Worm (Caenorhabditis elegans): ENCODE data around the gene ugt-11.

The ugt-11 gene

DNA sequence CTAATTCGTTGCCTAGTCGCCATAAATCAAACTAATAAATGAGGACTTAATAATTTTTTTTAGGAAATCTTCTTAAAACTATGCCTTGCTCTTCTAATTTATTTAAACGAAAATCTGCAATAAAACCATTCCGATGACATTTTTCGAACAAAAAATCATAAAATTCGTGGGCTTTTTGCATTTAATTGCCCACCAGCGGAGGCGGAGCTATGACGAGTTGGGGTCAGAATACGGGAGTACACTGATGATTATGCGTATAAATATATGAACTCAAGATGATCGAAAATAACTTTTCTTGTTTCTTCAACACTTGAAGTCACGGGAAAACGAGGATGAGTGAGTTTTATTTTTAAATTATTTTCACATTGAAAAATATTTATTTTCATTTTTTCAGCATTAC is 39.5 kb upstream of the ugt-11 start, which contains the start of gene catp-2:
Gene catp-2, plus strand, starts transcription at position 301 of the 400 bp plus-strand sequence.
- TF ChIP-seq tlp-1 (tag; optimal IDR thresholded peaks at IDR 0.05), result no peak
- TF ChIP-seq lin-15B (tag; optimal IDR thresholded peaks at IDR 0.05), result no peak
- TF ChIP-seq ceh-82 (tag; optimal IDR thresholded peaks at IDR 0.05), result no peak
- no peak for TF ChIP-seq nhr-20 (tag; optimal IDR thresholded peaks at IDR 0.05)
- no peak for TF ChIP-seq efl-3 (GFP tag; optimal IDR thresholded peaks at IDR 0.05)

DNA sequence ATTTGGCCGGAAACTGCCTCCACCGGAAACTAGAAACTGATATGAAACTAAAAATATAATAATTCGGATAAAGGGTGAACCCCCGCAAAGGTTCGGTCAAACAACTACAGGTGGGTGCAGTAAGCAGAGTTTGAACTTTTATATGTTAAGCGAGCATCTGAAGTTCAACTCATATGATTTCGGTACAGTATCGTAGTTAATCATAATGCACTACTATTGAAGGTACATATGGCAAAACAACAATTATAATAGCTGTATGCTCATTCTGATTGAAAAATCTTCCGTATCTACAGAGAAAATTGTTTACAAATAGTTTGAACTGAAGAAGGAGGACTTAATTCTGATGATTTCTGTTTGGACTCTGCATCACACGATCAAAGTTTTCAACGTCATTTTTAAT is 38.4 kb upstream of the ugt-11 start:
- TF ChIP-seq nhr-76 (tag; optimal IDR thresholded peaks at IDR 0.05), result no peak
- no peak for TF ChIP-seq vab-15 (tag; optimal IDR thresholded peaks at IDR 0.05)
- TF ChIP-seq unc-62 (GFP tag; optimal IDR thresholded peaks at IDR 0.05), result no peak
- TF ChIP-seq egl-13 (tag; optimal IDR thresholded peaks at IDR 0.05), result no peak
- no peak for TF ChIP-seq ceh-8 (GFP tag; optimal IDR thresholded peaks at IDR 0.05)
- TF ChIP-seq lin-39 (tag; optimal IDR thresholded peaks at IDR 0.05), result no peak
- no peak for TF ChIP-seq rnt-1 (tag; optimal IDR thresholded peaks at IDR 0.05)
- TF ChIP-seq ces-1 (GFP tag; optimal IDR thresholded peaks at IDR 0.05), result no peak
- no peak for TF ChIP-seq zag-1 (tag; optimal IDR thresholded peaks at IDR 0.05)
- TF ChIP-seq nhr-20 (tag; optimal IDR thresholded peaks at IDR 0.05), result no peak
- TF ChIP-seq F16B12.6 (tag; optimal IDR thresholded peaks at IDR 0.05), result no peak

DNA sequence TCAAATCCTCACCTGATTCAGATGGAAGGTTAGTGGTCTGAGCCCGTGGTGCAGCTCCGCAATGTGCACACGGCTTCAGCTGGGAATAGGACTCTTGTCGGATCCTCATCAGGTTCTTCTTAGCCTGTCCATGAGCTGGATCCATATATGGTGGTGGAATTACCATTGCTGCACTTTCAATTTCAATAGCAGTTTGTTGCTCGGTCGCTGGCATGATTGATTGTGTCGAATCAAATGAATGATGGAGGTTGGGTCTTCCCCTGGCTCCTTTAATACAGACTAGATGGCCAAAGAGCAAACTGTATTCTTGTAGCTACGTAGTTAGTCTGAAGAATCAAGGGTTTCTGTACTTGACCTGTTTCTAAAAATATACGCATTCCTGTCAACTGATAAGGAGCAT is 37.9 kb upstream of the ugt-11 start, which contains the start of gene C02E7.10:
Gene C02E7.10, minus strand, starts transcription at position 232 of the 400 bp plus-strand sequence.
- no peak for TF ChIP-seq tlp-1 (tag; optimal IDR thresholded peaks at IDR 0.05)
- no peak for TF ChIP-seq nhr-90 (tag; optimal IDR thresholded peaks at IDR 0.05; ENCODE audit: poor library complexity)
- no peak for TF ChIP-seq unc-86 (tag; optimal IDR thresholded peaks at IDR 0.05)
- TF ChIP-seq lsy-2 (tag; optimal IDR thresholded peaks at IDR 0.05), result no peak
- TF ChIP-seq ceh-8 (GFP tag; optimal IDR thresholded peaks at IDR 0.05), result no peak
- no peak for TF ChIP-seq nhr-11 (tag; optimal IDR thresholded peaks at IDR 0.05)
- TF ChIP-seq unc-30 (tag; optimal IDR thresholded peaks at IDR 0.05), result no peak
- no peak for TF ChIP-seq ceh-63 (GFP tag; optimal IDR thresholded peaks at IDR 0.05)
- TF ChIP-seq elt-3 (tag; optimal IDR thresholded peaks at IDR 0.05), result no peak

DNA sequence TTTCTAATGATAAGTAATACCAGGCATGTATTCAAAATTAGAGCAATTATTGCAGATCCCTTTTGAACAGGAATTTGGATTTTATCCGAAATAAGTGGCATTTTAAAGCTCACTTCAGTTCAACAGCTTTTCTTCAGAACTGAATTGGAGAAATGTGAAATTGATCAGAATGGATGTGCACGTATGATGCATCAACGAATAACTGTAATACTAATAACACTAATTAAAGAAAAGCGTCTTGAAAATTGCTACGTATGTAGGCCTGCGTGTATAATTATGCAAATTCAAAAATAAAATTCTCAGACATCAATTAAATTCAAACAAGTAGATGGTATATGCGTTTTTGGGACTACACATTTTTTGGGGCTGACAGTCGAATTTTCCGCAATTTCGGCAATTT is 35.0 kb upstream of the ugt-11 start, which contains the start of gene str-205:
Gene str-205, minus strand, starts transcription at position 101 of the 400 bp plus-strand sequence.
- TF ChIP-seq dpl-1 (GFP tag; optimal IDR thresholded peaks at IDR 0.05) (no peak), ceh-90 (tag; optimal IDR thresholded peaks at IDR 0.05) (no peak), nhr-47 (tag; optimal IDR thresholded peaks at IDR 0.05) (no peak), ceh-63 (GFP tag; optimal IDR thresholded peaks at IDR 0.05) (no peak), egl-13 (tag; optimal IDR thresholded peaks at IDR 0.05) (no peak), lin-14 (GFP tag; optimal IDR thresholded peaks at IDR 0.05) (no peak), grh-1 (GFP tag; IDR thresholded peaks at IDR 0.05) (no peak), lin-15B (tag; optimal IDR thresholded peaks at IDR 0.05) (no peak), nhr-20 (tag; optimal IDR thresholded peaks at IDR 0.05) (no peak)

DNA sequence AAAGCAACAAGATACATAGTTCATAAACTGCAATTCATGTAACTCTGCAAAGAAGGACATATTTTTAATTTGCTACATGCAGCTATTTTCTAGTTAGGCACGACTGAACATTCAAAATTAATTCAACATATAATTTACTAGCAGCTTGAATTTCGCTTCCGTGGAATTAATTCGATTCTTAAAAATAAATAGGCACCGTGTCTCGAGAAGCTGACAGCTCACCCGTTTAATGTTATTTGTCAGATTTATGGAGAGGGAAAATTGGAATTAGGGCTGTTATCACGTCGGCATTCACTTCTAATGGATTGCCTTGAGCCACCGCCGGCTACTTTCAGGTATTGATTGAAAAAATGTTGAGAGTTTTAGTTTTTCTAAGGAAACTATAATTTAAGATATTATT is 31.5 kb upstream of the ugt-11 start, which contains the start of gene srh-21:
Gene srh-21, plus strand, starts transcription at position 301 of the 400 bp plus-strand sequence.
- no peak for TF ChIP-seq nhr-76 (tag; optimal IDR thresholded peaks at IDR 0.05)
- TF ChIP-seq elt-3 (tag; optimal IDR thresholded peaks at IDR 0.05), result no peak
- peak; percentile 8 for TF ChIP-seq fkh-8 (tag; optimal IDR thresholded peaks at IDR 0.05)

DNA sequence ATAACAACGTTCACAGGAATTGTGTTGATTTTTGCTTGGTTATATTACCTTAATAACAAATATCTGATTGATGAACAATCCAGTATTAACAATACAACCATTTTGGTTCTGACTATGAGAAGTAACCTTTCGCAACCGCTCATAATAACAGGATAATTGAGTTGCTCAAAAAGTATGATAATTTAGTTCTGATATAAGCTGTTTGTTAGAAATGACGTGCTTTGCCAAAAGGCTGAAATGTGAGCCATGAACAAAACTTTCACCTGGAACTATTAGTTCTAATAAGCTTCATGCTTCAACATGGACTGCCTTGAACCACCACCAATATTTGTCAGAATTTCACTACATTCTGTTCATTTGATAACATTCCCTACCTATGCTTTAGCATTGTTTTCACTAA is 29.7 kb upstream of the ugt-11 start, which contains the start of gene srh-20:
Gene srh-20, plus strand, starts transcription at position 301 of the 400 bp plus-strand sequence.
- TF ChIP-seq zip-4 (GFP tag; optimal IDR thresholded peaks at IDR 0.05), result no peak

DNA sequence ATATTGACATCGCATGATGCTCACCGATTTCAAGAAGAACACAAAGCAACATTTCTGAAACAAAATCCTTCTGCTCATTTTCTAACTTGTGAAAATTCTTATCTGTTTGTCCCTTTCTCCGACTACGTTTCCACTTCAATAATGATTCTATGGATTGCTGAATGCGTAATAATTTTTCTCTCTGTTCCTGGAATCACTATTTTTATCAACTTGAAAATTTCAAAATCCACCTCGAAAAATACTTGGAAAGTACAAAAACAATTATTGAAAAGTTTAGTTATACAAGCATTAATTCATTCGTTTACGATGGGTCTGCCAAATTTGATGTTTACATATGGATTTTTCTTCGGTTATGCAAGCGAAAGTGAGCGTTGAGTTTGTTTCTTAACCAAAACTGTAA is 27.2 kb upstream of the ugt-11 start, which contains the start of gene srh-22:
Gene srh-22, plus strand, starts transcription at position 301 of the 400 bp plus-strand sequence.
- TF ChIP-seq zag-1 (tag; optimal IDR thresholded peaks at IDR 0.05) (no peak), isw-1 (GFP tag; IDR thresholded peaks at IDR 0.05) (no peak), mdl-1 (tag; optimal IDR thresholded peaks at IDR 0.05) (no peak), nhr-90 (tag; optimal IDR thresholded peaks at IDR 0.05; ENCODE audit: poor library complexity) (no peak), jun-1 (tag; optimal IDR thresholded peaks at IDR 0.05) (no peak), elt-3 (tag; optimal IDR thresholded peaks at IDR 0.05) (no peak), nhr-12 (tag; optimal IDR thresholded peaks at IDR 0.05) (no peak), mep-1 (tag; optimal IDR thresholded peaks at IDR 0.05) (no peak), nhr-11 (tag; optimal IDR thresholded peaks at IDR 0.05) (no peak), efl-3 (GFP tag; optimal IDR thresholded peaks at IDR 0.05) (no peak), aly-2 (tag; optimal IDR thresholded peaks at IDR 0.05) (no peak), F16B12.6 (tag; optimal IDR thresholded peaks at IDR 0.05) (no peak), C34B4.2 (tag; optimal IDR thresholded peaks at IDR 0.05) (no peak), blmp-1 (tag; optimal IDR thresholded peaks at IDR 0.05) (no peak), elt-2 (tag; optimal IDR thresholded peaks at IDR 0.05) (no peak), lsy-2 (tag; optimal IDR thresholded peaks at IDR 0.05) (no peak)

Data from whole organism, L1 larva.